Fruit fly (Drosophila melanogaster): ENCODE measurements around the gene CG5866.

The CG5866 gene

DNA sequence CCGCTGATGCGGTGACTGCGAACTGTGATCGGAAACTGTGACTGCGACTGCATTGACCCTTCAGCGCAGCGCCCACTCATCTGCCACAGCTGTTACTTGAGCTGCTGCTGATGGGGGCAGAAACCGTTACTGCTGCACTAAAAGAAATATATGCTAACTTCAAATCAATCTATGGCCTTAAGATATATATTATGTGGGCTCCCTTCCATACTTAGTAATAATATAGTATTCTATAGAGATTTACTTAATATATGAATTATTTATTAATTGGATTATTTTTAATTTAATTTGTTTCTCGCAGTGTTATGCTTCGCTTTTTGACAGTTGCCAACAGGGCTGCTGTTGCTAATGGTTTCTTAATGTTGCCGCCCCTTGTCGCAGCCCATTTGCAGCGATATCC lies 36.5 kb upstream of the CG5866 start (continued):
- TF ChIP-seq Bgb (GFP tag; IDR thresholded peaks at IDR 0.05; ENCODE audit: partially characterized antibody) = no peak
- no peak for TF ChIP-seq HmgD (GFP tag; optimal IDR thresholded peaks at IDR 0.05)
- no peak for TF ChIP-seq ci (GFP tag; IDR thresholded peaks at IDR 0.05)
- no peak for TF ChIP-seq NFAT (GFP tag; IDR thresholded peaks at IDR 0.05)
- TF ChIP-seq CG6254 (GFP tag; optimal IDR thresholded peaks at IDR 0.05) = no peak
- TF ChIP-seq CG18599 (GFP tag; optimal IDR thresholded peaks at IDR 0.05) = no peak
- TF ChIP-seq sd (tag; optimal IDR thresholded peaks at IDR 0.05) = no peak
- TF ChIP-seq CG30431 (GFP tag; optimal IDR thresholded peaks at IDR 0.05) = no peak
- no peak for TF ChIP-seq C15 (GFP tag; IDR thresholded peaks at IDR 0.05)
- no peak for TF ChIP-seq vnd (GFP tag; IDR thresholded peaks at IDR 0.05; ENCODE audit: partially characterized antibody)
- TF ChIP-seq gro (GFP tag; optimal IDR thresholded peaks at IDR 0.05) = no peak
- no peak; the same call in 1 of the 2 replicates for TF ChIP-seq Rfx (GFP tag; IDR thresholded peaks at IDR 0.05)
- TF ChIP-seq dmrt99B (tag; optimal IDR thresholded peaks at IDR 0.05) = peak; percentile 37
- no peak for TF ChIP-seq CG6683 (GFP tag; optimal IDR thresholded peaks at IDR 0.05)
- TF ChIP-seq crp (GFP tag; optimal IDR thresholded peaks at IDR 0.05) = no peak
- TF ChIP-seq lola (GFP tag; optimal IDR thresholded peaks at IDR 0.05) = no peak
- TF ChIP-seq Doc2 (GFP tag; IDR thresholded peaks at IDR 0.05) = no peak
- TF ChIP-seq CG15073 (GFP tag; optimal IDR thresholded peaks at IDR 0.05) = no peak
- TF ChIP-seq CG2678 (tag; optimal IDR thresholded peaks at IDR 0.05) = peak; percentile 4
- TF ChIP-seq CG34376 (GFP tag; optimal IDR thresholded peaks at IDR 0.05) = no peak
- TF ChIP-seq pfk (GFP tag; optimal IDR thresholded peaks at IDR 0.05) = no peak
- TF ChIP-seq sc (optimal IDR thresholded peaks at IDR 0.05) = no peak
- TF ChIP-seq sc (GFP tag; optimal IDR thresholded peaks at IDR 0.05) = no peak
- TF ChIP-seq wor (GFP tag; IDR thresholded peaks at IDR 0.05) = no peak
- TF ChIP-seq NC2α (GFP tag; optimal IDR thresholded peaks at IDR 0.05) = no peak
- TF ChIP-seq ssp (GFP tag; IDR thresholded peaks at IDR 0.05) = 0 out of 2 replicates have a peak, but pooled peaks have one; percentile 21
- no peak for TF ChIP-seq bsh (GFP tag; optimal IDR thresholded peaks at IDR 0.05)
- no peak for TF ChIP-seq slp2 (GFP tag; optimal IDR thresholded peaks at IDR 0.05)
- no peak for TF ChIP-seq CG9437 (GFP tag; optimal IDR thresholded peaks at IDR 0.05)
- TF ChIP-seq NfI (GFP tag; optimal IDR thresholded peaks at IDR 0.05) = no peak
- no peak for TF ChIP-seq ato (GFP tag; IDR thresholded peaks at IDR 0.05; ENCODE audit: partially characterized antibody)
- TF ChIP-seq ara (GFP tag; IDR thresholded peaks at IDR 0.05) = no peak
- no peak for TF ChIP-seq PHDP (tag; optimal IDR thresholded peaks at IDR 0.05)
- no peak for TF ChIP-seq pros (GFP tag; optimal IDR thresholded peaks at IDR 0.05)
- TF ChIP-seq CG1832 (GFP tag; optimal IDR thresholded peaks at IDR 0.05) = no peak
- TF ChIP-seq CG30020 (tag; optimal IDR thresholded peaks at IDR 0.05) = no peak
- TF ChIP-seq CG11085 (GFP tag; IDR thresholded peaks at IDR 0.05) = no peak
- no peak for TF ChIP-seq CG16815 (GFP tag; optimal IDR thresholded peaks at IDR 0.05)
- TF ChIP-seq CG5180 (GFP tag; optimal IDR thresholded peaks at IDR 0.05) = no peak
- no peak for TF ChIP-seq HHEX (GFP tag; optimal IDR thresholded peaks at IDR 0.05)
- TF ChIP-seq CG4730 (GFP tag; IDR thresholded peaks at IDR 0.05) = no peak
- no peak for TF ChIP-seq CG14965 (GFP tag; optimal IDR thresholded peaks at IDR 0.05; ENCODE audit: borderline replicate concordance)
- TF ChIP-seq vfl (GFP tag; optimal IDR thresholded peaks at IDR 0.05) = no peak
- no peak for TF ChIP-seq Mad (GFP tag; optimal IDR thresholded peaks at IDR 0.05)
- 0 out of 2 replicates have a peak, but pooled peaks have one; percentile 32 for TF ChIP-seq ttk (GFP tag; IDR thresholded peaks at IDR 0.05)
- peak; percentile 6 for TF ChIP-seq tin (GFP tag; optimal IDR thresholded peaks at IDR 0.05)
- no peak for TF ChIP-seq knrl (GFP tag; IDR thresholded peaks at IDR 0.05; ENCODE audit: partially characterized antibody)
- TF ChIP-seq Usf (GFP tag; optimal IDR thresholded peaks at IDR 0.05) = no peak
- TF ChIP-seq CG3838 (GFP tag; optimal IDR thresholded peaks at IDR 0.05) = no peak
- no peak for TF ChIP-seq CG13775 (GFP tag; optimal IDR thresholded peaks at IDR 0.05)
- no peak for TF ChIP-seq z (GFP tag; IDR thresholded peaks at IDR 0.05)
